Fruit fly (Drosophila melanogaster) Kc167 (cell line): ENCODE data around the gene CG46465.

ENCODE experiments used
- Myc ChIP-seq: fragments of >200 bp; optimal IDR thresholded peaks from 2 replicates; lab custom pipeline; 2017; ENCODE audit warnings: missing external identifiers
- Sin3A ChIP-seq: fragments of >200 bp; optimal IDR thresholded peaks from 2 replicates; lab custom pipeline; 2018; ENCODE audit warnings: missing external identifiers
- h ChIP-seq: fragments of >200 bp; optimal IDR thresholded peaks from 3 replicates; lab custom pipeline; 2018; ENCODE audit warnings: missing external identifiers
- insv ChIP-seq: fragments of >200 bp; optimal IDR thresholded peaks from 3 replicates; lab custom pipeline; 2018; ENCODE audit warnings: missing external identifiers
- psq ChIP-seq: fragments of >200 bp; optimal IDR thresholded peaks from 2 replicates; lab custom pipeline; 2017; ENCODE audit warnings: missing external identifiers
- ttk ChIP-seq: sonication (Bioruptor generic); optimal IDR thresholded peaks from 2 replicates; lab custom pipeline; 2017; ENCODE audit warnings: missing external identifiers

CG46465 gene

dm6 chr2L:19027246-19027886 lies 35.1 kb downstream of the CG46465 start, which contains the start of gene Sidpn:
Sidpn (plus strand) TSS chr2L:19027710.
- TF ChIP-seq psq (lab: Kevin White, UChicago) (no peak), h (lab: Kevin White, UChicago) (no peak), ttk (lab: Kevin White, UChicago) (no peak), insv (lab: Kevin White, UChicago) (no peak), Myc (lab: Kevin White, UChicago) (no peak), Sin3A (lab: Kevin White, UChicago) (no peak)

DNA sequence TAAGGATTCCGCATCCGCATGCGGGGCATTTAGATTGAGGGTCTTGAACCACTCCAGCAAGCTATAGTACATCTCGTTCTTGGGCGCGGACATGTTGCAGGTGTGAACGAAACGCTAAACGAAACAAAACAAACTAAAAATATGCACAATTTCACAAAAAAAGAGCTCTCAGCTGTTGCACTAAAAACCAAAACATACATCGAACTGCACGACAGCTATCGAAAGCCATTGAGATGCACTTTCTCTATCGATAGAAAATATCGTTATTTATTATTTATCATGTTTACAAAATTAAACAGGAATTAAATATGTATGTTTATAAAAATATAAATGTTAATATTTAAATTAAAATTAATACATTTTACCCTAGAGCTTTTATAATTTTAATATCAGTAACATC lies 41.0 kb downstream of the CG46465 start, which contains the start of gene hook:
Gene hook, minus strand, starts transcription at position 211 of the 400 bp plus-strand sequence.
- TF ChIP-seq psq (lab: Kevin White, UChicago) (no peak), Sin3A (lab: Kevin White, UChicago) (no peak), h (lab: Kevin White, UChicago) (no peak), insv (lab: Kevin White, UChicago) (no peak), Myc (lab: Kevin White, UChicago) (no peak)

dm6 chr2L:19034213-19034929 lies 42.1 kb downstream of the CG46465 start, which contains the start of the genes mib2 and CG31800:
mib2 (plus strand) TSS chr2L:19034444.
CG31800 (minus strand) TSS chr2L:19034576.
- TF ChIP-seq h (lab: Kevin White, UChicago) (no peak), Myc (lab: Kevin White, UChicago) (no peak), Sin3A (lab: Kevin White, UChicago) (no peak), insv (lab: Kevin White, UChicago) (no peak), ttk (lab: Kevin White, UChicago) (no peak), psq (lab: Kevin White, UChicago) (no peak)

DNA sequence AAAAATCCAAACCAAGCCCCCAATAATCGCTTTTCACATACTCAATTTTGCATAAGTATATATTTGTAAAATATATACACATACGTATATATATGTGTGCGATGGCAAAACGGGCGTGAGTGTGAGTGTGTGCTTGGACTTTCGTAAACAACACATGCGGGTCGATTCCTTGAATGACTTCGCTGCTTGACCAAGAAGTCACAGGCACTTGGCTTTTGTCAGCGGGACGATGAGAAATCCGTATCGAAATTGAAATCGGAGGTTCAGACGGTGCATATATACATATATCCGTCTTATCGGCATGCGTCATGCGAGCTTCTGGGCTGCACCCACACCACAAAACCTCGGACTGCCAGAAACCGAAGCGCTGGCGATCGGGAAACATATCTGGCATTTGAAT lies 42.7 kb downstream of the CG46465 start:
- TF ChIP-seq psq (lab: Kevin White, UChicago) (no peak), insv (lab: Kevin White, UChicago) (no peak), Myc (lab: Kevin White, UChicago) (no peak), Sin3A (lab: Kevin White, UChicago) (no peak), h (lab: Kevin White, UChicago) (no peak), ttk (lab: Kevin White, UChicago) (no peak)

DNA sequence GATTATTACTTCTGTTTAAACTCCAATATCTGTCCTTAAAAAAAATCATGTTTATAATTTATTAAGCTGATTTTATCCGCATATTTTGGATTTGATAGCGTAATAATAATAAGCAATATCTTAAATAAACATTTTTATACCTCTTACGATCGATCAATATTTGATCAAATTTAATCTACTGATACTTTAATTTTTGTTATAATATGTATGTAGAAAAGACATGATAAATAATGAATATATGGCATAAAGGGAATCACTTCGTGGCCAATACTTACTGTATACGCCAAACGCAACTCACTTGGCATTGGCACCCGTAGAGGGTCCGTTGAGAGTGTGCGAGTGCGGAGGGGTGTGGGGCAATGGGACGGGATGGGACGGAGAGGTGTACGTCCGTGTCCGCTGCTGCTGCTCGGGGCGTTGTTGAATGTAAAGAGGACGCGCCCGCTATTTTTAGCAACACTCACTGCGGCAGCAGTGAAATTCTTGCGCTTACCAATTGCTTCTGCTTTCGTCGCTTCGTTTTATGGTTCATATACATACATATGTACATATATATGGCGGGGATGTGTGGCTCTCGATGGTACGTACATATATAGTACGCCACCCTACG lies 43.9 kb downstream of the CG46465 start:
- TF ChIP-seq Myc (lab: Kevin White, UChicago) (no peak), h (lab: Kevin White, UChicago) (no peak), Sin3A (lab: Kevin White, UChicago) (no peak)

DNA sequence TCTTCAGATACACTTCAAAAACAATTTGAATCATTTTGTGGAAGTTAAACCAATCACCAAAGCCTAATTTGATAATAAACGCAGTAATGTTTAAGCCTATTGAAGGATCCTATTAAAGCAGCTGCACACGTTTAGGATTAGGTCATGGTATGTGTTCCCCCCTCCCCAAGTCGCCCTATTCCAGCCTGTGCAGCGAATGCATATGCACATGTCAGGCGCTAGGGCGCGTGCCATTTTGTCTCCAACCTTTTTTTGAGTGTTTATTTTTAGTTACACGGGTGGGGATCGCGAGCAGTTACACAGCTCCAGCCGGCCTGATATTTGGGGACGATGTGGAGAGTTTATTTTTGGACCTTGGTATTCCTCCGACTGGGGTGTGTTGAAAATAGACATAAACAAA lies 44.7 kb downstream of the CG46465 start:
- TF ChIP-seq Myc (lab: Kevin White, UChicago): no peak
- no peak for TF ChIP-seq insv (lab: Kevin White, UChicago)
- no peak for TF ChIP-seq Sin3A (lab: Kevin White, UChicago)
- no peak for TF ChIP-seq ttk (lab: Kevin White, UChicago)
- TF ChIP-seq h (lab: Kevin White, UChicago): no peak
- TF ChIP-seq psq (lab: Kevin White, UChicago): no peak

DNA sequence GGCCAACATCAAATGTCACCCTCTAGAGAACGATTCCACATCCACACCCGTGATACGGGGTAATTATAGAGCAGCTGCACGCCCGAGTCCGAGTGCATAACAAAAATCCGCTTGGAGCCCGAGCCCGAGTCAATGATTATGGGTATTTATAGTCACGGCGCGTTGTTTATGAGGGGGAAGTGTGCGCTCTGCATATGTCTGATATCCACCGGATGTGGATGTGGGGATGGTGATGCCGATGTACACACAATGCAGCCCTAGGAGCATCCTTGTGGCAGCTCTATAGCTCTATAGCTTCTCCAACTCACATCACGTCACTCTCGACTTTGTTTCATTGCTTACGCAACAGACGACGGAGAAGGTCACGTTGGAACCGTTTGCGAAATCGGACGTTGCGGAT lies 45.2 kb downstream of the CG46465 start:
- no peak for TF ChIP-seq Sin3A (lab: Kevin White, UChicago)
- TF ChIP-seq h (lab: Kevin White, UChicago): no peak
- TF ChIP-seq ttk (lab: Kevin White, UChicago): no peak
- TF ChIP-seq psq (lab: Kevin White, UChicago): no peak
- no peak for TF ChIP-seq Myc (lab: Kevin White, UChicago)
- TF ChIP-seq insv (lab: Kevin White, UChicago): no peak

DNA sequence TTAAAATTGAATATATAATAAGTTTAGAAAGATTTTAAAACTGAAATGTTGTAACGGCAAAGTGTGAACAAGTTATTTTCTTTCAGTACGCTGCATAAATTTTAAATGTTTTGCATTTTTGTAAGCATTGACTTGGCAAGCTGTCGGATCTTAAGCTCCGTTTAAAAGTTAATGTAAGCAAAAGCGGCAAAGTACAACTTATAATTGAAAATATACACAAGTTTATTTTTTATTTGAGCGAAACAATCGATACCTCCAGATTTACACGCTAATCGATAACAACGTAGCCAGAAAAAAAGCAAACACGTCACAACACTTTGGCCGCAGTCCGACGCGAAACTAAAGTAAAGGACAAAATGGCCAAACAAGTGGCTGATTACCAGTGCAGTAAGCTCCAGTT lies 49.3 kb downstream of the CG46465 start, which contains the start of gene Catsup:
Gene Catsup, plus strand, starts transcription at position 273 of the 400 bp plus-strand sequence.
- TF ChIP-seq h (lab: Kevin White, UChicago) (no peak), psq (lab: Kevin White, UChicago) (no peak), insv (lab: Kevin White, UChicago) (no peak), Myc (lab: Kevin White, UChicago) (no peak), Sin3A (lab: Kevin White, UChicago) (no peak), ttk (lab: Kevin White, UChicago) (no peak)
